Worm (Caenorhabditis elegans) whole organism, L3 larva: ENCODE results near the gene lgc-10.

Experiments used
- R02D3.7 ChIP-seq: fragments of 150-350 bp; optimal IDR thresholded peaks from 2 replicates; lab custom pipeline; 2014; ENCODE audit warnings: missing biosample characterization, missing genetic modification characterization
- ceh-82 ChIP-seq: fragments of 150-350 bp; optimal IDR thresholded peaks from 2 replicates; lab custom pipeline; 2014; ENCODE audit warnings: missing biosample characterization, missing genetic modification characterization
- elt-3 ChIP-seq, 3 experiments: fragments of 150-350 bp in 1 of 3; sonication (generic microtip) in 2 of 3; optimal IDR thresholded peaks; 2 replicates in 2 of 3; 4 replicates in 1 of 3; lab custom pipeline; 2014 to 2017; ENCODE audit warnings: missing biosample characterization in 3 of 3, missing genetic modification characterization in 3 of 3
- fos-1 ChIP-seq: fragments of 150-350 bp; optimal IDR thresholded peaks from 2 replicates; lab custom pipeline; 2014; ENCODE audit warnings: missing biosample characterization, missing genetic modification characterization
- nhr-237 ChIP-seq: fragments of 150-350 bp; optimal IDR thresholded peaks from 2 replicates; lab custom pipeline; 2014; ENCODE audit warnings: missing biosample characterization, missing genetic modification characterization
- nhr-28 ChIP-seq: fragments of 150-350 bp; optimal IDR thresholded peaks from 2 replicates; lab custom pipeline; 2014; ENCODE audit warnings: missing biosample characterization, missing genetic modification characterization
- nhr-43 ChIP-seq: sonication (generic microtip); optimal IDR thresholded peaks from 2 replicates; lab custom pipeline; 2016; ENCODE audit warnings: mild to moderate bottlenecking, missing genetic modification characterization, missing compliant biosample characterization; ENCODE audit not compliant: poor library complexity, severe bottlenecking
- snpc-4 ChIP-seq: fragments of 150-350 bp; optimal IDR thresholded peaks from 2 replicates; lab custom pipeline; 2014; ENCODE audit warnings: missing biosample characterization, missing genetic modification characterization
- unc-62 ChIP-seq: fragments of 150-350 bp; sonication (generic microtip); optimal IDR thresholded peaks from 4 replicates; lab custom pipeline; 2014; ENCODE audit warnings: missing biosample characterization, missing genetic modification reagents, missing genetic modification characterization
- ztf-4 ChIP-seq: fragments of 150-350 bp; optimal IDR thresholded peaks from 2 replicates; lab custom pipeline; 2014; ENCODE audit warnings: missing biosample characterization, missing genetic modification characterization

DNA sequence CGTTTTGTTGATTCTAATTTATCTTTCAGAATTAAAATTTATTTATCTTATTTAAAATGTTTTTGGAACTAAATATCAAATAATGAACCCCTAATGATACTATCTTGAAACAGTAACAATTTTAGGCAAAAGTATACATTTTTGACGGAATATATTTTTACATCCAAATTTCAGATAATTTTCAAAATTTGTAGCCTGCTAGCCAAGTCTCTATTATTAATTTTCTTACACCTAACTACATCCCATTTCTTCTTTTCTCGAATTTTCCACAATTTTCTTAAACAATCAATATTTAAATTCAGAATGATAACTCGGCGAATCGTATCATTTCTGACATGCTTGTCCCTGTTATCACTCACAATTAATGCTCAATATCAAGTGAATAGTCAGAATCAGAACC is 49.1 kb upstream of the lgc-10 start, which contains the start of gene pqn-89:
- TF ChIP-seq R02D3.7 (tag; lab: Kevin White, UChicago) (no peak), elt-3 (tag; optimal IDR thresholded peaks at IDR 0.05; lab: Kevin White, UChicago) (no peak), ceh-82 (tag; lab: Kevin White, UChicago) (no peak), ztf-4 (tag; lab: Kevin White, UChicago) (no peak), nhr-237 (no peak), fos-1 (tag; lab: Kevin White, UChicago) (no peak), nhr-28 (tag; lab: Kevin White, UChicago) (no peak), snpc-4 (tag; lab: Kevin White, UChicago) (no peak), nhr-43 (tag; lab: Kevin White, UChicago) (no peak), unc-62 (no peak)
